Fruit fly (Drosophila melanogaster): ENCODE data around the gene CG7768.
A peak's percentile ranks its signal among the peaks of the same experiment; 100 is the strongest.

Gene CG7768

dm6 chr3L:14190625-14191475 lies 27.2 kb upstream of the CG7768 start, which contains the start of gene nuf (continued):
- no peak for TF ChIP-seq CG15336 (GFP tag; IDR thresholded peaks at IDR 0.05)
- peak; percentile 22 for TF ChIP-seq CG7368 (GFP tag; optimal IDR thresholded peaks at IDR 0.05)
- TF ChIP-seq Smox (GFP tag; optimal IDR thresholded peaks at IDR 0.05) = peak; percentile 2
- TF ChIP-seq CG9139 (GFP tag; optimal IDR thresholded peaks at IDR 0.05) = peak; percentile 73
- TF ChIP-seq CG8632 (GFP tag; optimal IDR thresholded peaks at IDR 0.05) = no peak
- TF ChIP-seq salr (GFP tag; optimal IDR thresholded peaks at IDR 0.05) = no peak
- peak; percentile 0 for TF ChIP-seq CG16779 (tag; optimal IDR thresholded peaks at IDR 0.05)
- TF ChIP-seq CG6808 (GFP tag; optimal IDR thresholded peaks at IDR 0.05) = peak; percentile 49
- peak; percentile 30 for TF ChIP-seq Sox102F (GFP tag; optimal IDR thresholded peaks at IDR 0.05)
- peak; percentile 38 for TF ChIP-seq Met (GFP tag; optimal IDR thresholded peaks at IDR 0.05)
- TF ChIP-seq lz (GFP tag; optimal IDR thresholded peaks at IDR 0.05) = peak; percentile 12
- TF ChIP-seq pdm3 (GFP tag; optimal IDR thresholded peaks at IDR 0.05) = no peak

- no peak for TF ChIP-seq salr (GFP tag; optimal IDR thresholded peaks at IDR 0.05)
Measured at dm6 chr3L:14191476-14191752, 26.6 kb upstream of the CG7768 start.

dm6 chr3L:14193962-14194503 lies 24.0 kb upstream of the CG7768 start:
- TF ChIP-seq Eip78C (GFP tag) = peak; percentile 73
- TF ChIP-seq eg (GFP tag; IDR thresholded peaks at IDR 0.05) = peak; percentile 52; the same call in 1 of the 3 replicates
- TF ChIP-seq CG8119 (GFP tag; IDR thresholded peaks at IDR 0.05) = peak; percentile 49; the same call in 2 of the 3 replicates
- no peak for TF ChIP-seq esn (GFP tag; optimal IDR thresholded peaks at IDR 0.05)
- TF ChIP-seq acj6 (GFP tag; optimal IDR thresholded peaks at IDR 0.05) = peak; percentile 14
- TF ChIP-seq CG32006 (GFP tag; optimal IDR thresholded peaks at IDR 0.05) = peak; percentile 9
- peak; percentile 17; the same call in 1 of the 2 replicates for TF ChIP-seq Gug (GFP tag; IDR thresholded peaks at IDR 0.05)
- TF ChIP-seq fkh (GFP tag; optimal IDR thresholded peaks at IDR 0.05) = peak; percentile 76
- no peak for TF ChIP-seq ss (GFP tag; optimal IDR thresholded peaks at IDR 0.05)
- TF ChIP-seq CG6792 (GFP tag; optimal IDR thresholded peaks at IDR 0.05) = no peak
- TF ChIP-seq CG10669 (GFP tag; optimal IDR thresholded peaks at IDR 0.05) = no peak
- no peak for TF ChIP-seq pdm3 (GFP tag; optimal IDR thresholded peaks at IDR 0.05)
- peak; percentile 27 for TF ChIP-seq Hr4 (GFP tag; optimal IDR thresholded peaks at IDR 0.05)
- peak; percentile 64 for TF ChIP-seq CG15336 (GFP tag; IDR thresholded peaks at IDR 0.05)
- TF ChIP-seq Ets96B (tag; optimal IDR thresholded peaks at IDR 0.05) = no peak

DNA sequence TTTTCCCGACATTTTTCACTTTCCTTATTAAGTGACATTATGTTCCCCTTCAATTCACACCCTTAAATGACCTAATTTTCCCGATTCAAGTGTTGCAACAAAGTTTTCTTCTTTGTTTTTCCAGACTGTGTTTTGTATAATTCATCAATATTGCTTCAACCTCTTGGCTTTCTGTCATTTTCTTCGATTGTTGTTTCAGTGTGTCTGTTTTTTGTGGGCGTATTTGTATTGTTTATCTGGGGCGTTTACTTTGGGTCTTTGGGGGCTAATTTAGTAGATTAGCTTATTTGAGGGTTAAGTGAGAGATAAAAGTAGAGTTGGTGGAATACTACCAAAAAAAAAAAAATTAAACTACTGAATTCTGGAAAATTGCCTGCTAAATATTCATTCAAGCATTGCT lies 22.3 kb upstream of the CG7768 start:
- TF ChIP-seq dsx (GFP tag; optimal IDR thresholded peaks at IDR 0.05; ENCODE audit: poor library complexity, severe bottlenecking) (no peak), fkh (GFP tag; optimal IDR thresholded peaks at IDR 0.05) (peak; percentile 84)

dm6 chr3L:14198216-14198615 lies 19.8 kb upstream of the CG7768 start:
- TF ChIP-seq Ets21C (GFP tag; optimal IDR thresholded peaks at IDR 0.05) = no peak
- TF ChIP-seq CG6276 (GFP tag; optimal IDR thresholded peaks at IDR 0.05) = peak; percentile 13

- peak; percentile 37; the same call in 1 of the 3 replicates for TF ChIP-seq CG8119 (GFP tag; IDR thresholded peaks at IDR 0.05)
- TF ChIP-seq CG6808 (GFP tag; optimal IDR thresholded peaks at IDR 0.05) = no peak
- TF ChIP-seq Sox14 (GFP tag; optimal IDR thresholded peaks at IDR 0.05) = peak; percentile 80
- TF ChIP-seq ss (GFP tag; optimal IDR thresholded peaks at IDR 0.05) = peak in 1 of 2 experiments; percentile 46
- peak; percentile 69 for TF ChIP-seq CG6854 (GFP tag; optimal IDR thresholded peaks at IDR 0.05)
- peak; percentile 34 for TF ChIP-seq CG6276 (GFP tag; optimal IDR thresholded peaks at IDR 0.05)
- TF ChIP-seq Eip78C (GFP tag) = peak; percentile 70
- 0 out of 3 replicates have a peak, but pooled peaks have one; percentile 42 for TF ChIP-seq eg (GFP tag; IDR thresholded peaks at IDR 0.05)
- TF ChIP-seq OdsH (GFP tag; optimal IDR thresholded peaks at IDR 0.05) = no peak
- TF ChIP-seq CG32006 (GFP tag; optimal IDR thresholded peaks at IDR 0.05) = no peak
- TF ChIP-seq Hr38 (GFP tag; optimal IDR thresholded peaks at IDR 0.05) = no peak
- no peak for TF ChIP-seq Blimp-1 (GFP tag; optimal IDR thresholded peaks at IDR 0.05)
- peak; percentile 3 for TF ChIP-seq CG3919 (GFP tag; optimal IDR thresholded peaks at IDR 0.05)
- peak; percentile 71 for TF ChIP-seq Lpt (GFP tag; optimal IDR thresholded peaks at IDR 0.05)
- no peak for TF ChIP-seq CG3032 (tag; optimal IDR thresholded peaks at IDR 0.05)
- TF ChIP-seq dsx (GFP tag; optimal IDR thresholded peaks at IDR 0.05; ENCODE audit: poor library complexity, severe bottlenecking) = peak; percentile 7
- TF ChIP-seq CG1621 (tag; optimal IDR thresholded peaks at IDR 0.05) = peak; percentile 35
- TF ChIP-seq Gug (GFP tag; IDR thresholded peaks at IDR 0.05) = no peak
- peak; percentile 9 for TF ChIP-seq net (GFP tag; optimal IDR thresholded peaks at IDR 0.05)
- TF ChIP-seq fkh (GFP tag; optimal IDR thresholded peaks at IDR 0.05) = peak; percentile 59
- no peak for TF ChIP-seq Hr4 (GFP tag; optimal IDR thresholded peaks at IDR 0.05)
- TF ChIP-seq CG15336 (GFP tag; IDR thresholded peaks at IDR 0.05) = no peak
Measured at dm6 chr3L:14200966-14201365, 17.0 kb upstream of the CG7768 start.

Data from whole organism, prepupa.